Worm (Caenorhabditis elegans) whole organism, L4 larva: ENCODE data around the gene C06A1.7.

Experiments
- D1046.2 ChIP-seq: fragments of 200-800 bp; sonication (Bioruptor generic); IDR thresholded peaks from 2 replicates; pipeline ENCODE4 v1.3.6; 2022; ENCODE audit warnings: missing genetic modification characterization, missing compliant biosample characterization
- F26F4.8 ChIP-seq: fragments of 200-800 bp; sonication (Bioruptor generic); conservative IDR thresholded peaks from 2 replicates; pipeline ENCODE4 v1.3.6; 2022; ENCODE audit warnings: missing genetic modification characterization, missing compliant biosample characterization
- T26A8.4 ChIP-seq: fragments of 200-800 bp; sonication (Bioruptor generic); IDR thresholded peaks from 2 replicates; pipeline ENCODE4 v1.3.6; 2022; ENCODE audit warnings: missing genetic modification characterization, missing compliant biosample characterization
- Y48G9A.11 ChIP-seq: fragments of 200-800 bp; sonication (Bioruptor generic); IDR thresholded peaks from 2 replicates; pipeline ENCODE4 v1.3.6; 2022; ENCODE audit warnings: missing genetic modification reagents, missing genetic modification characterization, missing compliant biosample characterization
- ZK337.2 ChIP-seq: fragments of 200-800 bp; sonication (Bioruptor generic); IDR thresholded peaks from 2 replicates; pipeline ENCODE4 v1.3.6; 2022; ENCODE audit warnings: missing genetic modification reagents, missing genetic modification characterization, missing compliant biosample characterization
- aha-1 ChIP-seq: fragments of 150-350 bp; peaks from one replicate; lab custom pipeline; 2014; ENCODE audit warnings: missing biosample characterization, missing genetic modification characterization
- arid-1 ChIP-seq: fragments of 200-800 bp; sonication (Bioruptor generic); conservative IDR thresholded peaks from 2 replicates; pipeline ENCODE4 v1.3.6; 2022; ENCODE audit warnings: missing genetic modification reagents, missing genetic modification characterization, missing compliant biosample characterization
- attf-4 ChIP-seq: sonication (generic microtip); optimal IDR thresholded peaks from 3 replicates; lab custom pipeline; 2017; ENCODE audit warnings: missing biosample characterization, missing genetic modification characterization
- ceh-28 ChIP-seq: fragments of 150-350 bp; optimal IDR thresholded peaks from 2 replicates; lab custom pipeline; 2014; ENCODE audit warnings: missing biosample characterization, missing genetic modification reagents, missing genetic modification characterization
- ceh-82 ChIP-seq: sonication (generic microtip); optimal IDR thresholded peaks from 2 replicates; lab custom pipeline; 2017; ENCODE audit warnings: missing biosample characterization, missing genetic modification characterization
- ctbp-1 ChIP-seq: fragments of 200-800 bp; sonication (Bioruptor generic); IDR thresholded peaks from 2 replicates; pipeline ENCODE4 v1.3.6; 2022; ENCODE audit warnings: missing genetic modification reagents, missing genetic modification characterization, missing compliant biosample characterization
- daf-16 ChIP-seq, 3 experiments: sonication (generic microtip); optimal IDR thresholded peaks; 2 replicates each; lab custom pipeline; 2016 to 2017; ENCODE audit warnings: missing genetic modification characterization in 3 of 3, missing genetic modification reagents in 3 of 3, mild to moderate bottlenecking in 2 of 3, missing compliant biosample characterization in 2 of 3, missing biosample characterization in 1 of 3, moderate library complexity in 1 of 3
- daf-19 ChIP-seq: fragments of 200-800 bp; sonication (Bioruptor generic); conservative IDR thresholded peaks from 2 replicates; pipeline ENCODE4 v1.3.6; 2022; ENCODE audit warnings: missing genetic modification characterization, missing compliant biosample characterization
- dmd-8 ChIP-seq: fragments of 200-800 bp; sonication (Bioruptor generic); IDR thresholded peaks from 2 replicates; pipeline ENCODE4 v1.3.6; 2022; ENCODE audit warnings: missing genetic modification characterization, missing compliant biosample characterization
- dmd-9 ChIP-seq: fragments of 200-800 bp; sonication (Bioruptor generic); IDR thresholded peaks from 2 replicates; pipeline ENCODE4 v1.3.6; 2022; ENCODE audit warnings: missing genetic modification reagents, missing genetic modification characterization, missing compliant biosample characterization
- dve-1 ChIP-seq: sonication (generic microtip); optimal IDR thresholded peaks from 2 replicates; lab custom pipeline; 2017; ENCODE audit warnings: antibody characterized with exemption, mild to moderate bottlenecking, missing genetic modification characterization, missing compliant biosample characterization; ENCODE audit not compliant: insufficient read depth
- gei-8 ChIP-seq: fragments of 200-800 bp; sonication (Bioruptor generic); optimal IDR thresholded peaks from 2 replicates; lab custom pipeline; 2018; ENCODE audit warnings: mild to moderate bottlenecking, missing genetic modification characterization, missing compliant biosample characterization
- hlh-11 ChIP-seq: fragments of 200-800 bp; sonication (Bioruptor generic); optimal IDR thresholded peaks from 2 replicates; lab custom pipeline; 2018; ENCODE audit warnings: mild to moderate bottlenecking, missing genetic modification characterization, missing compliant biosample characterization
- lim-7 ChIP-seq: fragments of 200-800 bp; sonication (Bioruptor generic); IDR thresholded peaks from 2 replicates; pipeline ENCODE4 v1.3.6; 2022; ENCODE audit warnings: missing genetic modification characterization, missing compliant biosample characterization
- lin-1 ChIP-seq: fragments of 200-800 bp; sonication (Bioruptor generic); IDR thresholded peaks from 2 replicates; pipeline ENCODE4 v1.3.6; 2022; ENCODE audit warnings: missing genetic modification reagents, missing genetic modification characterization, missing compliant biosample characterization
- lin-13 ChIP-seq: fragments of 150-350 bp; optimal IDR thresholded peaks from 2 replicates; lab custom pipeline; 2014; ENCODE audit warnings: missing biosample characterization, missing genetic modification reagents, missing genetic modification characterization
- lin-29 ChIP-seq: fragments of 200-800 bp; sonication (Bioruptor generic); IDR thresholded peaks from 2 replicates; pipeline ENCODE4 v1.3.6; 2022; ENCODE audit warnings: missing genetic modification reagents, missing genetic modification characterization, missing compliant biosample characterization
- lin-38 ChIP-seq: fragments of 200-800 bp; sonication (Bioruptor generic); IDR thresholded peaks from 2 replicates; pipeline ENCODE4 v1.3.6; 2022; ENCODE audit warnings: missing genetic modification reagents, missing genetic modification characterization, missing compliant biosample characterization
- lsy-2 ChIP-seq, 2 experiments: fragments of 150-350 bp in 1 of 2; sonication (generic microtip) in 1 of 2; optimal IDR thresholded peaks; 2 replicates each; lab custom pipeline; 2014 to 2017; ENCODE audit warnings: missing biosample characterization in 2 of 2, missing genetic modification characterization in 2 of 2
- madf-9 ChIP-seq: fragments of 200-800 bp; sonication (Bioruptor generic); conservative IDR thresholded peaks from 2 replicates; pipeline ENCODE4 v1.3.6; 2022; ENCODE audit warnings: missing genetic modification reagents, missing genetic modification characterization, missing compliant biosample characterization
- mdl-1 ChIP-seq, 2 experiments: fragments of 150-350 bp in 1 of 2; sonication (generic microtip) in 1 of 2; optimal IDR thresholded peaks; 2 replicates each; lab custom pipeline; 2014 to 2017; ENCODE audit warnings: missing biosample characterization in 2 of 2, missing genetic modification characterization in 2 of 2
- mdt-29 ChIP-seq: fragments of 200-800 bp; sonication (Bioruptor generic); IDR thresholded peaks from 2 replicates; pipeline ENCODE4 v1.3.6; 2022; ENCODE audit warnings: missing genetic modification reagents, missing genetic modification characterization, missing compliant biosample characterization
- mep-1 ChIP-seq: fragments of 150-350 bp; sonication (generic microtip); optimal IDR thresholded peaks from 3 replicates; lab custom pipeline; 2014; ENCODE audit warnings: missing biosample characterization, missing genetic modification characterization
- nhr-25 ChIP-seq: sonication (generic microtip); optimal IDR thresholded peaks from 2 replicates; lab custom pipeline; 2017; ENCODE audit warnings: missing genetic modification characterization, mild to moderate bottlenecking, missing compliant biosample characterization, antibody characterized with exemption, moderate library complexity, borderline replicate concordance; ENCODE audit not compliant: insufficient read depth
- nhr-28 ChIP-seq: fragments of 150-350 bp; optimal IDR thresholded peaks from 2 replicates; lab custom pipeline; 2014; ENCODE audit warnings: missing biosample characterization, missing genetic modification characterization
- nhr-41 ChIP-seq: fragments of 200-800 bp; sonication (Bioruptor generic); IDR thresholded peaks from 2 replicates; pipeline ENCODE4 v1.3.6; 2022; ENCODE audit warnings: missing genetic modification reagents, missing genetic modification characterization, missing compliant biosample characterization
- pqm-1 ChIP-seq: sonication (generic microtip); optimal IDR thresholded peaks from 2 replicates; lab custom pipeline; 2017; ENCODE audit warnings: missing biosample characterization, missing genetic modification characterization
- saeg-2 ChIP-seq: fragments of 200-800 bp; sonication (Bioruptor generic); IDR thresholded peaks from 2 replicates; pipeline ENCODE4 v1.3.6; 2022; ENCODE audit warnings: missing genetic modification reagents, missing genetic modification characterization, missing compliant biosample characterization
- sdz-12 ChIP-seq: fragments of 200-800 bp; sonication (Bioruptor generic); optimal IDR thresholded peaks from 2 replicates; lab custom pipeline; 2018; ENCODE audit warnings: mild to moderate bottlenecking, missing genetic modification characterization, missing compliant biosample characterization
- skn-1 ChIP-seq: fragments of 150-350 bp; optimal IDR thresholded peaks from 2 replicates; lab custom pipeline; 2014; ENCODE audit warnings: missing biosample characterization, missing genetic modification characterization
- snpc-1.2 ChIP-seq: fragments of 200-800 bp; sonication (Bioruptor generic); IDR thresholded peaks from 2 replicates; pipeline ENCODE4 v1.3.6; 2022; ENCODE audit warnings: missing genetic modification reagents, missing genetic modification characterization, missing compliant biosample characterization
- snpc-4 ChIP-seq: fragments of 150-350 bp; optimal IDR thresholded peaks from 2 replicates; lab custom pipeline; 2014; ENCODE audit warnings: missing biosample characterization, missing genetic modification characterization
- spr-3 ChIP-seq: fragments of 200-800 bp; sonication (Bioruptor generic); optimal IDR thresholded peaks from 2 replicates; lab custom pipeline; 2018; ENCODE audit warnings: mild to moderate bottlenecking, missing genetic modification characterization, missing compliant biosample characterization
- tag-97 ChIP-seq: fragments of 200-800 bp; sonication (Bioruptor generic); IDR thresholded peaks from 2 replicates; pipeline ENCODE4 v1.3.6; 2022; ENCODE audit warnings: missing genetic modification characterization, missing compliant biosample characterization
- tra-1 ChIP-seq: fragments of 200-800 bp; sonication (Bioruptor generic); IDR thresholded peaks from 2 replicates; pipeline ENCODE4 v1.3.6; 2022; ENCODE audit warnings: missing genetic modification reagents, missing genetic modification characterization, missing compliant biosample characterization
- unc-62 ChIP-seq, 3 experiments: fragments of 150-350 bp in 1 of 3; sonication (generic microtip); optimal IDR thresholded peaks in 2 of 3; peaks in 1 of 3; 1 replicate in 1 of 3; 2 replicates in 2 of 3; lab custom pipeline; 2014 to 2017; ENCODE audit warnings: missing biosample characterization in 3 of 3, missing genetic modification characterization in 3 of 3, missing genetic modification reagents in 3 of 3, missing genotype in 1 of 3
- vab-7 ChIP-seq: fragments of 200-800 bp; sonication (Bioruptor generic); IDR thresholded peaks from 2 replicates; pipeline ENCODE4 v1.3.6; 2022; ENCODE audit warnings: missing genetic modification reagents, missing genetic modification characterization, missing compliant biosample characterization
- zag-1 ChIP-seq: fragments of 150-350 bp; optimal IDR thresholded peaks from 2 replicates; lab custom pipeline; 2014; ENCODE audit warnings: missing biosample characterization, missing genetic modification characterization

The C06A1.7 gene

ce11 chrII:10541923-10542486, 22.7 kb upstream of the C06A1.7 start, which contains the start of gene pro-1 (continued):
- TF ChIP-seq pqm-1 (tag; lab: Kevin White, UChicago) (no peak), lsy-2 (tag; optimal IDR thresholded peaks at IDR 0.05; lab: Kevin White, UChicago) (peak; percentile 47 to 91), zag-1 (tag; lab: Kevin White, UChicago) (no peak), tag-97 (GFP tag; lab: Robert Waterston, UW) (peak; percentile 72; the same call in 1 of the 2 replicates), lin-29 (GFP tag; lab: Robert Waterston, UW) (peak; percentile 89)

- TF ChIP-seq F26F4.8 (GFP tag; lab: Robert Waterston, UW) (0 out of 2 replicates have a peak, but pooled peaks have one; percentile 6), Y48G9A.11 (peak; percentile 22; the same call in 1 of the 2 replicates), skn-1 (tag; lab: Kevin White, UChicago) (no peak), mdt-29 (GFP tag; lab: Robert Waterston, UW) (peak; percentile 21; the same call in 1 of the 2 replicates), lsy-2 (tag; optimal IDR thresholded peaks at IDR 0.05; lab: Kevin White, UChicago) (peak in 1 of 2 experiments; percentile 29), dmd-9 (GFP tag; lab: Robert Waterston, UW) (peak; percentile 2; the same call in 1 of the 2 replicates), tag-97 (GFP tag; lab: Robert Waterston, UW) (peak; percentile 11; the same call in 1 of the 2 replicates), dve-1 (peak; percentile 2), D1046.2 (peak; percentile 57; the same call in 1 of the 2 replicates), lin-13 (GFP tag; lab: Kevin White, UChicago) (no peak), mdl-1 (tag; optimal IDR thresholded peaks at IDR 0.05; lab: Kevin White, UChicago) (peak in 1 of 2 experiments; percentile 7), gei-8 (peak; percentile 1), saeg-2 (GFP tag; lab: Robert Waterston, UW) (peak; percentile 42; the same call in 1 of the 2 replicates), tra-1 (GFP tag; lab: Robert Waterston, UW) (peak; percentile 39; the same call in 1 of the 2 replicates), ctbp-1 (peak; percentile 67; the same call in 1 of the 2 replicates), ceh-82 (no peak), spr-3 (GFP tag; lab: Kevin White, UChicago) (peak; percentile 36), hlh-11 (tag; lab: Kevin White, UChicago) (no peak), mep-1 (tag; lab: Kevin White, UChicago) (peak; percentile 53), madf-9 (GFP tag; lab: Robert Waterston, UW) (peak; percentile 4; the same call in 1 of the 2 replicates), T26A8.4 (GFP tag; lab: Robert Waterston, UW) (peak; percentile 51), lin-38 (GFP tag; lab: Robert Waterston, UW) (peak; percentile 42), dmd-8 (GFP tag; lab: Robert Waterston, UW) (0 out of 2 replicates have a peak, but pooled peaks have one; percentile 61), arid-1 (peak; percentile 66; the same call in 1 of the 2 replicates), snpc-4 (no peak), daf-19 (GFP tag; lab: Robert Waterston, UW) (peak; percentile 70; the same call in 1 of the 2 replicates), daf-16 (GFP tag; optimal IDR thresholded peaks at IDR 0.05; lab: Kevin White, UChicago) (no peak), daf-16 (tag; optimal IDR thresholded peaks at IDR 0.05; lab: Kevin White, UChicago) (peak; percentile 17), lin-1 (GFP tag; lab: Robert Waterston, UW) (no peak; the same call in none of the 2 replicates), snpc-1.2 (GFP tag; lab: Robert Waterston, UW) (peak; percentile 70), sdz-12 (GFP tag; lab: Kevin White, UChicago) (peak; percentile 38), nhr-41 (GFP tag; lab: Robert Waterston, UW) (peak; percentile 50), nhr-25 (tag; lab: Kevin White, UChicago) (peak; percentile 72), lim-7 (GFP tag; lab: Robert Waterston, UW) (peak; percentile 62; the same call in 1 of the 2 replicates), nhr-28 (tag; lab: Kevin White, UChicago) (no peak), ZK337.2 (GFP tag; lab: Robert Waterston, UW) (peak; percentile 55; the same call in 1 of the 2 replicates), attf-4 (peak; percentile 22), unc-62 (GFP tag; optimal IDR thresholded peaks at IDR 0.05 in 1 of 2; lab: Kevin White, UChicago) (peak in 1 of 2 experiments; percentile 72), unc-62 (tag; optimal IDR thresholded peaks at IDR 0.05; lab: Kevin White, UChicago) (no peak), vab-7 (0 out of 2 replicates have a peak, but pooled peaks have one; percentile 9), aha-1 (peak; percentile 88), ceh-28 (tag; lab: Kevin White, UChicago) (no peak)
Observed at ce11 chrII:10542654-10543456, 21.8 kb upstream of the C06A1.7 start.
